Worm (Caenorhabditis elegans) whole organism, L3 larva: Measurements from ENCODE around the gene ceh-79.

Experiments
- elt-2 ChIP-seq: sonication (generic microtip); optimal IDR thresholded peaks from 2 replicates; lab custom pipeline; 2016; ENCODE audit warnings: missing genetic modification reagents, mild to moderate bottlenecking, missing genetic modification characterization, missing compliant biosample characterization
- elt-3 ChIP-seq, 3 experiments: fragments of 150-350 bp in 1 of 3; sonication (generic microtip) in 2 of 3; optimal IDR thresholded peaks; 2 replicates in 2 of 3; 4 replicates in 1 of 3; lab custom pipeline; 2014 to 2017; ENCODE audit warnings: missing biosample characterization in 3 of 3, missing genetic modification characterization in 3 of 3
- lin-15B ChIP-seq: fragments of 150-350 bp; optimal IDR thresholded peaks from 2 replicates; lab custom pipeline; 2014; ENCODE audit warnings: missing biosample characterization, missing genetic modification characterization
- nhr-28 ChIP-seq: fragments of 150-350 bp; optimal IDR thresholded peaks from 2 replicates; lab custom pipeline; 2014; ENCODE audit warnings: missing biosample characterization, missing genetic modification characterization
- snpc-4 ChIP-seq: fragments of 150-350 bp; optimal IDR thresholded peaks from 2 replicates; lab custom pipeline; 2014; ENCODE audit warnings: missing biosample characterization, missing genetic modification characterization
- ztf-11 ChIP-seq: fragments of 150-350 bp; optimal IDR thresholded peaks from 2 replicates; lab custom pipeline; 2014; ENCODE audit warnings: missing biosample characterization, missing genetic modification characterization

DNA sequence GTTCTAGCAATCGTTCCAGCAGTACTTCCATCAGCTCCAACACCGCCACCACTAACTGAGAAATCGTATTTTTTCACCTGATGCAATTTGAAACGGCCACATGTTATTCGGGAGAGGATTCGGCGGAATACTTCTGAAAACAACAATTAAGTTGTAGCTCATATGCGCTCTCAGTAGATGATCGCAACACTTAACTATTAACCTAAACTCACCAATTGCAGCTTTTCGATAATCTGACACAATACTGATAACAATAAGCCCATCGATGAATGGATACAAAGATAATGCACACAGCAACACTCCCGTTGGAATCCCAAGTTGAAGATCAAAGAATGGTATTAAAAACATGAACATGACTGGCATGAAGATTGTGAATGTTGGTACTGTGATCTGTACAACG is 36.4 kb downstream of the ceh-79 start:
- TF ChIP-seq nhr-28 (tag; lab: Kevin White, UChicago) (no peak), snpc-4 (no peak), elt-2 (no peak), lin-15B (no peak), ztf-11 (tag; lab: Kevin White, UChicago) (no peak), elt-3 (tag; optimal IDR thresholded peaks at IDR 0.05; lab: Kevin White, UChicago) (no peak)
